Worm (Caenorhabditis elegans) whole organism, L1 larva: Measurements from ENCODE around the gene C42C1.19.

ENCODE experiments used
- C16A3.4 ChIP-seq: fragments of 150-350 bp; optimal IDR thresholded peaks from 2 replicates; lab custom pipeline; 2014; ENCODE audit warnings: missing biosample characterization, missing genetic modification characterization
- F16B12.6 ChIP-seq: fragments of 150-350 bp; optimal IDR thresholded peaks from 2 replicates; lab custom pipeline; 2014; ENCODE audit warnings: missing biosample characterization, missing genetic modification characterization
- Y116A8C.19 ChIP-seq: sonication (generic microtip); optimal IDR thresholded peaks from 2 replicates; lab custom pipeline; 2016; ENCODE audit warnings: missing compliant biosample characterization, missing genetic modification characterization, borderline replicate concordance
- aha-1 ChIP-seq: fragments of 150-350 bp; optimal IDR thresholded peaks from 2 replicates; lab custom pipeline; 2014; ENCODE audit warnings: missing biosample characterization, missing genetic modification characterization
- blmp-1 ChIP-seq: fragments of 150-350 bp; optimal IDR thresholded peaks from 2 replicates; lab custom pipeline; 2014; ENCODE audit warnings: missing biosample characterization, missing genetic modification characterization
- ceh-88 ChIP-seq: fragments of 200-800 bp; sonication (Bioruptor generic); IDR thresholded peaks from 2 replicates; pipeline ENCODE4 v1.3.6; 2022; ENCODE audit warnings: missing genetic modification characterization, missing compliant biosample characterization
- ceh-90 ChIP-seq: sonication (generic microtip); optimal IDR thresholded peaks from 2 replicates; lab custom pipeline; 2016; ENCODE audit warnings: missing genetic modification characterization, missing compliant biosample characterization
- dpl-1 ChIP-seq, 3 experiments: fragments of 150-350 bp in 2 of 3; sonication (generic microtip) in 1 of 3; optimal IDR thresholded peaks; 2 replicates each; lab custom pipeline; 2014 to 2017; ENCODE audit warnings: missing biosample characterization in 3 of 3, missing genetic modification characterization in 3 of 3, missing genetic modification reagents in 3 of 3
- efl-1 ChIP-seq, 4 experiments: fragments of 150-350 bp; optimal IDR thresholded peaks in 3 of 4; peaks in 1 of 4; 1 replicate in 1 of 4; 2 replicates in 3 of 4; lab custom pipeline; 2014; ENCODE audit warnings: missing biosample characterization in 2 of 4, missing genetic modification characterization in 2 of 4, missing genetic modification reagents in 2 of 4
- efl-3 ChIP-seq: fragments of 200-800 bp; sonication (Bioruptor generic); optimal IDR thresholded peaks from 2 replicates; lab custom pipeline; 2018; ENCODE audit warnings: mild to moderate bottlenecking, missing genetic modification characterization, missing compliant biosample characterization
- elt-2 ChIP-seq: sonication (generic microtip); optimal IDR thresholded peaks from 2 replicates; lab custom pipeline; 2016; ENCODE audit warnings: missing genetic modification characterization, mild to moderate bottlenecking, inconsistent platforms, missing compliant biosample characterization, missing genetic modification reagents
- elt-3 ChIP-seq, 6 experiments: fragments of 150-350 bp in 1 of 6; sonication (generic microtip); optimal IDR thresholded peaks; 2 replicates each; lab custom pipeline; 2017 to 2018; ENCODE audit warnings: missing biosample characterization in 6 of 6, missing genetic modification characterization in 6 of 6, inconsistent platforms in 1 of 6
- grh-1 ChIP-seq: fragments of 200-800 bp; sonication (Bioruptor generic); IDR thresholded peaks from 2 replicates; pipeline ENCODE4 v1.3.6; 2022; ENCODE audit warnings: missing genetic modification reagents, missing genetic modification characterization, missing compliant biosample characterization
- hlh-17 ChIP-seq: fragments of 200-800 bp; sonication (Bioruptor generic); optimal IDR thresholded peaks from 2 replicates; lab custom pipeline; 2018; ENCODE audit warnings: missing genetic modification characterization, mild to moderate bottlenecking, missing compliant biosample characterization, moderate library complexity, borderline replicate concordance
- lin-13 ChIP-seq: fragments of 150-350 bp; optimal IDR thresholded peaks from 2 replicates; lab custom pipeline; 2014; ENCODE audit warnings: missing biosample characterization, missing genetic modification reagents, missing genetic modification characterization
- lin-35 ChIP-seq, 2 experiments: fragments of 150-350 bp; optimal IDR thresholded peaks; 2 replicates each; lab custom pipeline; 2014; ENCODE audit warnings: missing biosample characterization in 2 of 2, missing genetic modification characterization in 2 of 2, missing genetic modification reagents in 2 of 2
- lir-3 ChIP-seq: sonication (generic microtip); optimal IDR thresholded peaks from 2 replicates; lab custom pipeline; 2016; ENCODE audit warnings: mild to moderate bottlenecking, missing genetic modification characterization, moderate library complexity, missing compliant biosample characterization; ENCODE audit not compliant: poor library complexity
- lsy-2 ChIP-seq, 2 experiments: fragments of 150-350 bp; optimal IDR thresholded peaks; 2 replicates each; lab custom pipeline; 2014; ENCODE audit warnings: missing biosample characterization in 2 of 2, missing genetic modification characterization in 2 of 2
- nhr-20 ChIP-seq: sonication (generic microtip); optimal IDR thresholded peaks from 2 replicates; lab custom pipeline; 2016; ENCODE audit warnings: mild to moderate bottlenecking, missing genetic modification characterization, missing compliant biosample characterization
- nhr-47 ChIP-seq: sonication (generic microtip); optimal IDR thresholded peaks from 2 replicates; lab custom pipeline; 2016; ENCODE audit warnings: mild to moderate bottlenecking, missing genetic modification characterization, moderate library complexity, missing compliant biosample characterization
- nhr-71 ChIP-seq: sonication (generic microtip); optimal IDR thresholded peaks from 2 replicates; lab custom pipeline; 2016; ENCODE audit warnings: mild to moderate bottlenecking, missing genetic modification characterization, moderate library complexity, missing compliant biosample characterization
- nhr-76 ChIP-seq: sonication (generic microtip); optimal IDR thresholded peaks from 2 replicates; lab custom pipeline; 2017; ENCODE audit warnings: missing biosample characterization, missing genetic modification characterization
- nhr-77 ChIP-seq: fragments of 150-350 bp; optimal IDR thresholded peaks from 2 replicates; lab custom pipeline; 2014; ENCODE audit warnings: missing biosample characterization, missing genetic modification characterization
- nhr-85 ChIP-seq: sonication (generic microtip); peaks from one replicate; lab custom pipeline; 2016; ENCODE audit warnings: missing genetic modification characterization, inconsistent platforms, missing compliant biosample characterization
- pag-3 ChIP-seq: sonication (generic microtip); optimal IDR thresholded peaks from 2 replicates; lab custom pipeline; 2017; ENCODE audit warnings: missing genetic modification characterization, mild to moderate bottlenecking, missing compliant biosample characterization, antibody characterized with exemption, borderline replicate concordance; ENCODE audit not compliant: insufficient read depth
- rnt-1 ChIP-seq: sonication (generic microtip); optimal IDR thresholded peaks from 2 replicates; lab custom pipeline; 2016; ENCODE audit warnings: mild to moderate bottlenecking, missing genetic modification characterization, moderate library complexity, missing compliant biosample characterization
- snu-23 ChIP-seq: sonication (generic microtip); optimal IDR thresholded peaks from 2 replicates; lab custom pipeline; 2016; ENCODE audit warnings: missing genetic modification characterization, missing compliant biosample characterization
- tbx-2 ChIP-seq: sonication (generic microtip); optimal IDR thresholded peaks from 2 replicates; lab custom pipeline; 2016; ENCODE audit warnings: missing genetic modification characterization, missing compliant biosample characterization
- unc-30 ChIP-seq: sonication (generic microtip); optimal IDR thresholded peaks from 2 replicates; lab custom pipeline; 2017; ENCODE audit warnings: missing biosample characterization, missing genetic modification characterization
- unc-86 ChIP-seq: sonication (generic microtip); optimal IDR thresholded peaks from 2 replicates; lab custom pipeline; 2016; ENCODE audit warnings: missing genetic modification characterization, missing compliant biosample characterization
- unc-98 ChIP-seq: fragments of 200-800 bp; sonication (Bioruptor generic); IDR thresholded peaks from 2 replicates; pipeline ENCODE4 v1.3.6; 2022; ENCODE audit warnings: missing genetic modification characterization, missing compliant biosample characterization
- xbp-1 ChIP-seq: sonication (generic microtip); optimal IDR thresholded peaks from 2 replicates; lab custom pipeline; 2016; ENCODE audit warnings: missing genetic modification characterization, missing compliant biosample characterization
- zip-4 ChIP-seq: fragments of 200-800 bp; sonication (Bioruptor generic); optimal IDR thresholded peaks from 2 replicates; lab custom pipeline; 2018; ENCODE audit warnings: mild to moderate bottlenecking, missing genetic modification characterization, moderate library complexity, missing compliant biosample characterization

C42C1.19 gene

DNA sequence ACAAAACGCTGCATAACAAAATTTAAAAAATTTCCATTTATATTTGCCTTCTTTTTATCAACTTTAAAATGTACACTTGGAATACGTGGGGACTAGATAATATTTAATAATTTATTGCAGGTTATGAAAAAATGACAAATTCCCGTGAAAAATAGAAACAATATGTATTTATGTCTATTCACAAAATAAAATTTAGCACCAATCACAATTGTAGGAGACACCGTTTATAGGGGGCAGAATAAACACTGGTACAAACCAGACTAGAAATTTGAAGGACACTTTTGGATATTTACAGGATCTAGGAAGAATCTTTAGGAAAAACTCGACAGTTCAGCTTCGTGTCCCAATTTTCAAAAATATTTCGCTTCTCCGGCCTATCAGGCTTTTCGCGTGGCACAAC lies 12.1 kb upstream of the C42C1.19 start, which contains the start of gene C42C1.3:
C42C1.3 (minus strand) TSS at position 101 of the 400 bp plus-strand sequence.
- TF ChIP-seq zip-4 (GFP tag; lab: Kevin White, UChicago) (no peak), hlh-17 (no peak), blmp-1 (tag; lab: Kevin White, UChicago) (no peak), nhr-85 (tag; lab: Kevin White, UChicago) (peak; percentile 42), pag-3 (tag; lab: Kevin White, UChicago) (no peak), Y116A8C.19 (tag; lab: Kevin White, UChicago) (no peak), elt-3 (tag; optimal IDR thresholded peaks at IDR 0.05; lab: Kevin White, UChicago) (no peak)

ce11 chrIV:12274365-12274764 lies 8.2 kb upstream of the C42C1.19 start:
- peak; percentile 98 for TF ChIP-seq elt-2 (tag; lab: Kevin White, UChicago)
- no peak for TF ChIP-seq lin-35 (GFP tag; optimal IDR thresholded peaks at IDR 0.05; lab: Kevin White, UChicago)
- no peak for TF ChIP-seq lin-13
- no peak for TF ChIP-seq ceh-90 (tag; lab: Kevin White, UChicago)
- no peak for TF ChIP-seq unc-98 (GFP tag; lab: Robert Waterston, UW)
- TF ChIP-seq ceh-88 (GFP tag; lab: Robert Waterston, UW): no peak
- TF ChIP-seq efl-1 (optimal IDR thresholded peaks at IDR 0.05; lab: Kevin White, UChicago): no peak
- peak in 1 of 2 experiments; percentile 82 for TF ChIP-seq efl-1 (GFP tag; optimal IDR thresholded peaks at IDR 0.05 in 1 of 2; lab: Kevin White, UChicago)
- TF ChIP-seq efl-3 (GFP tag; lab: Kevin White, UChicago): no peak

ce11 chrIV:12275892-12276291 lies 6.6 kb upstream of the C42C1.19 start, which contains the start of gene vps-8:
Gene vps-8, minus strand, starts transcription at chrIV:12275992.
- no peak for TF ChIP-seq nhr-77 (tag; lab: Kevin White, UChicago)

DNA sequence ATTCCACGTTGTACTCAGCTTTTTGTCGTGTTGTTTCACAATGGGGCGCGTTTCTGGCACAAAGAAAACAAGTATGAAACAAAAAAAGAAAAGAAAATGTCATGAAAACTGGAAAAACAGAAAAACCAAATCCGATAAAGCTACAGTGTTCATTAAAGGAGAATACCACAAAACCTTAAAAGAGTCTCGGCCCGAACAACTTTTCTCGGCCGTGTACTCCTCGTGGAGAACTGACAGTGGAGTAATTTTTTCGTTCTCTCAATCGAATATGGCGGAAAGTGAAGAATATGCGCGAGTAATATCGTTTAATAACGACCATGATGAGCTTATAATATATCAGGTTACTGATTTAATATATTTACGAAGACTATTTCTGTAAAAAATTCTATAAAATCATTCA lies 4.0 kb upstream of the C42C1.19 start, which contains the start of the genes tag-335 and vkmt-1:
tag-335 (minus strand) TSS at position 88 of the 400 bp plus-strand sequence.
vkmt-1 (plus strand) TSS at position 219 of the 400 bp plus-strand sequence.
- TF ChIP-seq blmp-1 (tag; lab: Kevin White, UChicago) (peak; percentile 19), grh-1 (no peak), efl-1 (optimal IDR thresholded peaks at IDR 0.05; lab: Kevin White, UChicago) (peak; percentile 11 to 25), efl-1 (GFP tag; optimal IDR thresholded peaks at IDR 0.05 in 1 of 2; lab: Kevin White, UChicago) (peak; percentile 11 to 17), C16A3.4 (tag; lab: Kevin White, UChicago) (no peak), nhr-47 (tag; lab: Kevin White, UChicago) (peak; percentile 16), ceh-90 (tag; lab: Kevin White, UChicago) (peak; percentile 52), nhr-76 (no peak), lir-3 (peak; percentile 7), snu-23 (GFP tag; lab: Kevin White, UChicago) (peak; percentile 34), xbp-1 (tag; lab: Kevin White, UChicago) (peak; percentile 29), lin-35 (GFP tag; optimal IDR thresholded peaks at IDR 0.05; lab: Kevin White, UChicago) (peak; percentile 4 to 37), lsy-2 (tag; optimal IDR thresholded peaks at IDR 0.05; lab: Kevin White, UChicago) (peak in 1 of 2 experiments; percentile 50), nhr-71 (tag; lab: Kevin White, UChicago) (peak; percentile 28), rnt-1 (tag; lab: Kevin White, UChicago) (peak; percentile 70), unc-86 (tag; lab: Kevin White, UChicago) (no peak), unc-30 (no peak), nhr-20 (tag; lab: Kevin White, UChicago) (peak; percentile 16), F16B12.6 (tag; lab: Kevin White, UChicago) (peak; percentile 32), aha-1 (tag; lab: Kevin White, UChicago) (no peak), dpl-1 (GFP tag; optimal IDR thresholded peaks at IDR 0.05; lab: Kevin White, UChicago) (peak in 2 of 3 experiments; percentile 1 to 36), tbx-2 (tag; lab: Kevin White, UChicago) (peak; percentile 16)
- TF ChIP-seq, all 84 proteins: peak for 15
